Worm (Caenorhabditis elegans): ENCODE measurements around the gene Y54G2A.44.

DNA sequence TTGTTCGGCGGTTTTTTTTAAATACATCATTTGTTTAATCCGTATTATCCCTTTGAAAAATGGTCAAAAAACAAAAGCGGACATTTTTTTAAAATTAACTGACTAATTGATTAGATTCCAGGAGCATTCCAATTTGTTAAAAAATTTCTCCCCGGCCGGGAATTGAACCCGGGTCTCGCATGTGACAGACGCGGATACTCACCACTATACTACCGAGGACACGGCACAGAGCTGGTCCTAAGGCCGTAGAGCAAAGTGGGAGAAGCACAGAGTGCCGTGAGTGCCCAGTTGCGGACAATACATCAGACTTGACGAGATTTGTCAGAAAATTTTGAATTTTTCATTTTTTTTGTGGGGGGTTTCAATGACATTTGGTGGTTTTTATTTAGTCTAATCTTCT lies 654 bp upstream of the Y54G2A.44 start:
- TF ChIP-seq ets-7 (tag; optimal IDR thresholded peaks at IDR 0.05): no peak
- TF ChIP-seq hnd-1 (tag; optimal IDR thresholded peaks at IDR 0.05): no peak
- no peak for TF ChIP-seq tra-4 (tag; optimal IDR thresholded peaks at IDR 0.05)
- no peak for TF ChIP-seq ama-1 (optimal IDR thresholded peaks at IDR 0.05)
- no peak for TF ChIP-seq sea-1 (GFP tag; conservative IDR thresholded peaks at IDR 0.05)
- no peak for TF ChIP-seq hmbx-1 (tag; optimal IDR thresholded peaks at IDR 0.05)
- no peak for TF ChIP-seq F13C5.2 (tag; optimal IDR thresholded peaks at IDR 0.05)
- TF ChIP-seq B0310.2 (tag; optimal IDR thresholded peaks at IDR 0.05): no peak
- TF ChIP-seq hmg-4 (GFP tag; optimal IDR thresholded peaks at IDR 0.05): no peak
- TF ChIP-seq tbx-37 (GFP tag; conservative IDR thresholded peaks at IDR 0.05): no peak
- TF ChIP-seq ceh-36 (tag; optimal IDR thresholded peaks at IDR 0.05): no peak

All from whole organism, early embryonic.